Fruit fly (Drosophila melanogaster): ENCODE results near the gene CG31869.

The CG31869 gene

dm6 chr2L:10736993-10737756 lies 63.7 kb downstream of the CG31869 start, which contains the start of the genes Vha16-5 and CG12299 (continued):
- no peak for TF ChIP-seq gcm (GFP tag; optimal IDR thresholded peaks at IDR 0.05)
- peak; percentile 93 for TF ChIP-seq CG17328 (GFP tag; IDR thresholded peaks at IDR 0.05)
- peak; percentile 94 for TF ChIP-seq Dad (GFP tag; optimal IDR thresholded peaks at IDR 0.05)
- no peak for TF ChIP-seq ATbp (GFP tag; optimal IDR thresholded peaks at IDR 0.05)
- TF ChIP-seq CG31388 (GFP tag; optimal IDR thresholded peaks at IDR 0.05): peak; percentile 68
- peak; percentile 68; the same call in 1 of the 2 replicates for TF ChIP-seq stc (GFP tag; IDR thresholded peaks at IDR 0.05)
- TF ChIP-seq Ptx1 (GFP tag; IDR thresholded peaks at IDR 0.05): peak; percentile 90
- peak; percentile 93 for TF ChIP-seq CG4282 (GFP tag; optimal IDR thresholded peaks at IDR 0.05)
- TF ChIP-seq disco-r (GFP tag; optimal IDR thresholded peaks at IDR 0.05): peak; percentile 82
- peak; percentile 81 for TF ChIP-seq CG2712 (tag; optimal IDR thresholded peaks at IDR 0.05)
- peak; percentile 57 for TF ChIP-seq CG3838 (GFP tag; optimal IDR thresholded peaks at IDR 0.05)
- TF ChIP-seq D19A (tag; optimal IDR thresholded peaks at IDR 0.05): no peak
- peak; percentile 91 for TF ChIP-seq dysf (GFP tag; IDR thresholded peaks at IDR 0.05)
- TF ChIP-seq CG3995 (GFP tag; optimal IDR thresholded peaks at IDR 0.05): peak; percentile 35
- TF ChIP-seq CG2199 (GFP tag; IDR thresholded peaks at IDR 0.05): peak; percentile 75; the same call in 1 of the 3 replicates
- no peak; the same call in none of the 2 replicates for TF ChIP-seq CG31441 (GFP tag; IDR thresholded peaks at IDR 0.05)
- TF ChIP-seq CG11560 (tag; IDR thresholded peaks at IDR 0.05): peak; percentile 40; the same call in 1 of the 3 replicates
- peak; percentile 71 for TF ChIP-seq Abd-B (GFP tag; optimal IDR thresholded peaks at IDR 0.05)
- TF ChIP-seq D19B (GFP tag; optimal IDR thresholded peaks at IDR 0.05): no peak
- TF ChIP-seq Six4 (GFP tag; optimal IDR thresholded peaks at IDR 0.05): peak; percentile 77
- peak; percentile 88 for TF ChIP-seq CG14441 (GFP tag; IDR thresholded peaks at IDR 0.05)
- peak; percentile 57; the same call in 1 of the 2 replicates for TF ChIP-seq rib (GFP tag; IDR thresholded peaks at IDR 0.05)
- peak; percentile 88 for TF ChIP-seq CG4404 (GFP tag; IDR thresholded peaks at IDR 0.05)
- peak; percentile 20 for TF ChIP-seq CrebB (tag; optimal IDR thresholded peaks at IDR 0.05)
- peak; percentile 82 for TF ChIP-seq otp (GFP tag; IDR thresholded peaks at IDR 0.05)
- TF ChIP-seq CG2678 (tag; optimal IDR thresholded peaks at IDR 0.05): no peak
- peak; percentile 88 for TF ChIP-seq knrl (GFP tag; IDR thresholded peaks at IDR 0.05; ENCODE audit: partially characterized antibody)
- TF ChIP-seq CG4854 (GFP tag; optimal IDR thresholded peaks at IDR 0.05): peak; percentile 65
- 0 out of 2 replicates have a peak, but pooled peaks have one; percentile 12 for TF ChIP-seq crol (GFP tag; IDR thresholded peaks at IDR 0.05)
- no peak for TF ChIP-seq tap (tag; optimal IDR thresholded peaks at IDR 0.05)
- TF ChIP-seq Hey (tag; optimal IDR thresholded peaks at IDR 0.05): no peak
- TF ChIP-seq Tbp (GFP tag; optimal IDR thresholded peaks at IDR 0.05): no peak
- TF ChIP-seq Deaf1 (tag; optimal IDR thresholded peaks at IDR 0.05): no peak
- TF ChIP-seq amos (GFP tag; IDR thresholded peaks at IDR 0.05; ENCODE audit: partially characterized antibody): peak; percentile 88
- peak; percentile 99 for TF ChIP-seq CG1792 (GFP tag; optimal IDR thresholded peaks at IDR 0.05)
- TF ChIP-seq schlank (tag; optimal IDR thresholded peaks at IDR 0.05): no peak
- TF ChIP-seq CG2889 (GFP tag; IDR thresholded peaks at IDR 0.05): peak; percentile 87
- peak; percentile 93 for TF ChIP-seq ara (GFP tag; IDR thresholded peaks at IDR 0.05)
- peak; percentile 89 for TF ChIP-seq sr (GFP tag; IDR thresholded peaks at IDR 0.05)
- TF ChIP-seq CG11504 (tag; optimal IDR thresholded peaks at IDR 0.05): no peak
- peak; percentile 76 for TF ChIP-seq CG13123 (GFP tag; optimal IDR thresholded peaks at IDR 0.05)
- TF ChIP-seq CG11696 (GFP tag; IDR thresholded peaks at IDR 0.05): peak; percentile 52
- peak; percentile 84 for TF ChIP-seq MESR4 (GFP tag; optimal IDR thresholded peaks at IDR 0.05)
- peak; percentile 92 for TF ChIP-seq CG33213 (GFP tag; optimal IDR thresholded peaks at IDR 0.05)
- TF ChIP-seq ci (GFP tag; IDR thresholded peaks at IDR 0.05): peak; percentile 97
- TF ChIP-seq pros (GFP tag; optimal IDR thresholded peaks at IDR 0.05): no peak
- 0 out of 2 replicates have a peak, but pooled peaks have one; percentile 10 for TF ChIP-seq CkIIα-i1 (GFP tag; IDR thresholded peaks at IDR 0.05)
- peak; percentile 83 for TF ChIP-seq esg (GFP tag; conservative IDR thresholded peaks at IDR 0.05)
- peak; percentile 96 for TF ChIP-seq sob (GFP tag; IDR thresholded peaks at IDR 0.05)
- peak; percentile 64 for TF ChIP-seq cato (GFP tag; optimal IDR thresholded peaks at IDR 0.05; ENCODE audit: borderline replicate concordance)
